Worm (Caenorhabditis elegans) whole organism, young adult: Measurements from ENCODE around the gene ndab-2.
A peak's percentile ranks its signal among the peaks of the same experiment; 100 is the strongest.

Source experiments
- B0336.3 ChIP-seq: fragments of 200-800 bp; sonication (Bioruptor generic); IDR thresholded peaks from 2 replicates; pipeline ENCODE4 v1.3.6; 2022; ENCODE audit warnings: missing genetic modification characterization, missing compliant biosample characterization
- F23B12.7 ChIP-seq: sonication (generic microtip); optimal IDR thresholded peaks from 2 replicates; lab custom pipeline; 2017; ENCODE audit warnings: missing genetic modification characterization, mild to moderate bottlenecking, missing compliant biosample characterization, antibody characterized with exemption, moderate library complexity; ENCODE audit not compliant: insufficient read depth
- F37B4.10 ChIP-seq: fragments of 200-800 bp; sonication (Bioruptor generic); IDR thresholded peaks from 2 replicates; pipeline ENCODE4 v1.3.6; 2022; ENCODE audit warnings: missing genetic modification characterization, missing compliant biosample characterization
- F57A8.1 ChIP-seq: fragments of 200-800 bp; sonication (Bioruptor generic); optimal IDR thresholded peaks from 2 replicates; lab custom pipeline; 2018; ENCODE audit warnings: mild to moderate bottlenecking, missing genetic modification characterization, moderate library complexity, missing compliant biosample characterization
- T07F8.4 ChIP-seq: sonication (generic microtip); optimal IDR thresholded peaks from 2 replicates; lab custom pipeline; 2016; ENCODE audit warnings: mild to moderate bottlenecking, missing genetic modification characterization, moderate library complexity, missing compliant biosample characterization
- Y67H2A.10 ChIP-seq: fragments of 200-800 bp; sonication (Bioruptor generic); conservative IDR thresholded peaks from 2 replicates; pipeline ENCODE4 v1.3.6; 2022; ENCODE audit warnings: missing genetic modification reagents, missing genetic modification characterization, missing compliant biosample characterization
- aptf-2 ChIP-seq: fragments of 200-800 bp; sonication (Bioruptor generic); conservative IDR thresholded peaks from 2 replicates; pipeline ENCODE4 v1.3.6; 2022; ENCODE audit warnings: missing genetic modification reagents, missing genetic modification characterization, missing compliant biosample characterization
- attf-5 ChIP-seq: fragments of 200-800 bp; sonication (Bioruptor generic); optimal IDR thresholded peaks from 2 replicates; lab custom pipeline; 2018; ENCODE audit warnings: mild to moderate bottlenecking, missing genetic modification characterization, missing compliant biosample characterization
- cebp-1 ChIP-seq, 2 experiments: fragments of 200-800 bp in 1 of 2; sonication (Bioruptor generic) in 1 of 2; sonication (generic microtip) in 1 of 2; IDR thresholded peaks in 1 of 2; optimal IDR thresholded peaks in 1 of 2; 2 replicates each; pipeline versions ENCODE4 v1.3.6 to Lab custom; 2017 to 2022; ENCODE audit warnings: missing compliant biosample characterization in 2 of 2, missing genetic modification characterization in 2 of 2, mild to moderate bottlenecking in 1 of 2, missing genetic modification reagents in 1 of 2, moderate library complexity in 1 of 2
- ceh-79 ChIP-seq: sonication (generic microtip); optimal IDR thresholded peaks from 2 replicates; lab custom pipeline; 2017; ENCODE audit warnings: mild to moderate bottlenecking, missing genetic modification characterization, missing compliant biosample characterization
- ceh-91 ChIP-seq: fragments of 200-800 bp; sonication (Bioruptor generic); IDR thresholded peaks from 2 replicates; pipeline ENCODE4 v1.3.6; 2022; ENCODE audit warnings: missing genetic modification reagents, missing genetic modification characterization, missing compliant biosample characterization
- chd-7 ChIP-seq: sonication (generic microtip); optimal IDR thresholded peaks from 2 replicates; lab custom pipeline; 2016; ENCODE audit warnings: mild to moderate bottlenecking, missing genetic modification characterization, moderate library complexity, missing compliant biosample characterization
- dpff-1 ChIP-seq: sonication (generic microtip); optimal IDR thresholded peaks from 2 replicates; lab custom pipeline; 2017; ENCODE audit warnings: mild to moderate bottlenecking, missing genetic modification characterization, missing compliant biosample characterization
- dpl-1 ChIP-seq: fragments of 150-350 bp; optimal IDR thresholded peaks from 2 replicates; lab custom pipeline; 2014; ENCODE audit warnings: missing biosample characterization, missing genetic modification reagents, missing genetic modification characterization
- efl-1 ChIP-seq: fragments of 150-350 bp; optimal IDR thresholded peaks from 2 replicates; lab custom pipeline; 2014; ENCODE audit warnings: missing biosample characterization, missing genetic modification reagents, missing genetic modification characterization
- egrh-3 ChIP-seq: fragments of 200-800 bp; sonication (Bioruptor generic); IDR thresholded peaks from 2 replicates; pipeline ENCODE4 v1.3.6; 2022; ENCODE audit warnings: missing genetic modification reagents, missing genetic modification characterization, missing compliant biosample characterization
- ekl-4 ChIP-seq: fragments of 200-800 bp; sonication (Bioruptor generic); IDR thresholded peaks from 2 replicates; pipeline ENCODE4 v1.3.6; 2022; ENCODE audit warnings: missing genetic modification reagents, missing genetic modification characterization, missing compliant biosample characterization
- gei-17 ChIP-seq: fragments of 200-800 bp; sonication (Bioruptor generic); optimal IDR thresholded peaks from 2 replicates; lab custom pipeline; 2018; ENCODE audit warnings: mild to moderate bottlenecking, missing genetic modification characterization, missing compliant biosample characterization
- him-1 ChIP-seq: sonication (generic microtip); optimal IDR thresholded peaks from 2 replicates; lab custom pipeline; 2016; ENCODE audit warnings: missing genotype, missing genetic modification reagents, missing genetic modification characterization, missing compliant biosample characterization
- hlh-12 ChIP-seq: sonication (generic microtip); optimal IDR thresholded peaks from 2 replicates; lab custom pipeline; 2016; ENCODE audit warnings: missing genetic modification characterization, missing compliant biosample characterization
- hmg-1.2 ChIP-seq: fragments of 200-800 bp; sonication (Bioruptor generic); IDR thresholded peaks from 2 replicates; pipeline ENCODE4 v1.3.6; 2022; ENCODE audit warnings: missing genetic modification reagents, missing genetic modification characterization, missing compliant biosample characterization
- lin-40 ChIP-seq: sonication (generic microtip); optimal IDR thresholded peaks from 2 replicates; lab custom pipeline; 2016; ENCODE audit warnings: missing genetic modification characterization, mild to moderate bottlenecking, missing compliant biosample characterization, missing genotype, missing genetic modification reagents
- lin-54 ChIP-seq: fragments of 200-800 bp; sonication (Bioruptor generic); optimal IDR thresholded peaks from 2 replicates; lab custom pipeline; 2018; ENCODE audit warnings: mild to moderate bottlenecking, missing genetic modification characterization, missing compliant biosample characterization
- lsl-1 ChIP-seq: fragments of 200-800 bp; sonication (Bioruptor generic); optimal IDR thresholded peaks from 2 replicates; lab custom pipeline; 2018; ENCODE audit warnings: mild to moderate bottlenecking, missing genetic modification characterization, moderate library complexity, missing compliant biosample characterization
- lsy-27 ChIP-seq: sonication (generic microtip); optimal IDR thresholded peaks from 2 replicates; lab custom pipeline; 2017; ENCODE audit warnings: missing genetic modification characterization, mild to moderate bottlenecking, missing compliant biosample characterization, antibody characterized with exemption, missing genotype, borderline replicate concordance; ENCODE audit not compliant: insufficient read depth
- madf-10 ChIP-seq: sonication (generic microtip); optimal IDR thresholded peaks from 2 replicates; lab custom pipeline; 2016; ENCODE audit warnings: mild to moderate bottlenecking, missing genetic modification characterization, missing compliant biosample characterization
- madf-3 ChIP-seq: fragments of 200-800 bp; sonication (Bioruptor generic); IDR thresholded peaks from 2 replicates; pipeline ENCODE4 v1.3.6; 2022; ENCODE audit warnings: missing genetic modification reagents, missing genetic modification characterization, missing compliant biosample characterization
- madf-8 ChIP-seq: fragments of 200-800 bp; sonication (Bioruptor generic); conservative IDR thresholded peaks from 2 replicates; pipeline ENCODE4 v1.3.6; 2022; ENCODE audit warnings: missing genetic modification reagents, missing genetic modification characterization, missing compliant biosample characterization
- mcd-1 ChIP-seq: fragments of 200-800 bp; sonication (Bioruptor generic); IDR thresholded peaks from 2 replicates; pipeline ENCODE4 v1.3.6; 2022; ENCODE audit warnings: missing genetic modification reagents, missing genetic modification characterization, missing compliant biosample characterization
- nfya-1 ChIP-seq: sonication (generic microtip); optimal IDR thresholded peaks from 2 replicates; lab custom pipeline; 2017; ENCODE audit warnings: antibody characterized with exemption, missing compliant biosample characterization, missing genetic modification characterization, borderline replicate concordance; ENCODE audit not compliant: insufficient read depth
- nfya-2 ChIP-seq: fragments of 200-800 bp; sonication (Bioruptor generic); IDR thresholded peaks from 2 replicates; pipeline ENCODE4 v1.3.6; 2022; ENCODE audit warnings: missing genetic modification reagents, missing genetic modification characterization, missing compliant biosample characterization
- nfyb-1 ChIP-seq: fragments of 200-800 bp; sonication (Bioruptor generic); IDR thresholded peaks from 2 replicates; pipeline ENCODE4 v1.3.6; 2022; ENCODE audit warnings: missing genetic modification reagents, missing genetic modification characterization, missing compliant biosample characterization
- nhr-27 ChIP-seq: fragments of 200-800 bp; sonication (Bioruptor generic); optimal IDR thresholded peaks from 2 replicates; lab custom pipeline; 2018; ENCODE audit warnings: mild to moderate bottlenecking, missing genetic modification characterization, moderate library complexity, missing compliant biosample characterization
- nhr-80 ChIP-seq: sonication (generic microtip); optimal IDR thresholded peaks from 2 replicates; lab custom pipeline; 2016; ENCODE audit warnings: missing genetic modification characterization, missing compliant biosample characterization
- pha-4 ChIP-seq: fragments of 150-350 bp; sonication (generic microtip); optimal IDR thresholded peaks from 2 replicates; lab custom pipeline; 2014; ENCODE audit warnings: missing biosample characterization, missing genetic modification reagents, missing genetic modification characterization
- repo-1 ChIP-seq: sonication (generic microtip); optimal IDR thresholded peaks from 2 replicates; lab custom pipeline; 2017; ENCODE audit warnings: mild to moderate bottlenecking, missing genetic modification characterization, missing compliant biosample characterization
- sea-2 ChIP-seq: fragments of 200-800 bp; sonication (Bioruptor generic); IDR thresholded peaks from 2 replicates; pipeline ENCODE4 v1.3.6; 2022; ENCODE audit warnings: missing genetic modification characterization, missing compliant biosample characterization
- snpc-1.1 ChIP-seq: sonication (generic microtip); optimal IDR thresholded peaks from 2 replicates; lab custom pipeline; 2017; ENCODE audit warnings: missing genetic modification characterization, mild to moderate bottlenecking, missing compliant biosample characterization, antibody characterized with exemption, moderate library complexity, missing genotype, missing genetic modification reagents; ENCODE audit not compliant: insufficient read depth
- snpc-1.3 ChIP-seq: sonication (generic microtip); optimal IDR thresholded peaks from 2 replicates; lab custom pipeline; 2017; ENCODE audit warnings: missing genetic modification characterization, mild to moderate bottlenecking, missing compliant biosample characterization, antibody characterized with exemption, moderate library complexity, missing genotype, missing genetic modification reagents; ENCODE audit not compliant: insufficient read depth
- somi-1 ChIP-seq: fragments of 200-800 bp; sonication (Bioruptor generic); optimal IDR thresholded peaks from 2 replicates; lab custom pipeline; 2018; ENCODE audit warnings: mild to moderate bottlenecking, missing genetic modification characterization, missing compliant biosample characterization
- sptf-2 ChIP-seq: fragments of 200-800 bp; sonication (Bioruptor generic); optimal IDR thresholded peaks from 2 replicates; lab custom pipeline; 2018; ENCODE audit warnings: mild to moderate bottlenecking, missing genetic modification characterization, missing compliant biosample characterization
- tbp1 ChIP-seq: fragments of 200-800 bp; sonication (Bioruptor generic); optimal IDR thresholded peaks from 2 replicates; lab custom pipeline; 2018; ENCODE audit warnings: mild to moderate bottlenecking, missing genetic modification characterization, missing compliant biosample characterization
- tbx-9 ChIP-seq: sonication (generic microtip); optimal IDR thresholded peaks from 2 replicates; lab custom pipeline; 2016; ENCODE audit warnings: borderline replicate concordance, missing genetic modification characterization, inconsistent platforms, missing compliant biosample characterization
- xnd-1 ChIP-seq: sonication (generic microtip); optimal IDR thresholded peaks from 2 replicates; lab custom pipeline; 2016; ENCODE audit warnings: missing genotype, missing genetic modification reagents, missing genetic modification characterization, missing compliant biosample characterization
- ztf-18 ChIP-seq: sonication (generic microtip); optimal IDR thresholded peaks from 2 replicates; lab custom pipeline; 2016; ENCODE audit warnings: missing genotype, mild to moderate bottlenecking, missing genetic modification characterization, missing compliant biosample characterization

Gene ndab-2

ce11 chrIII:7181822-7182221 is 1.3 kb downstream of the ndab-2 start, which contains the start of gene epg-4 (continued):
- TF ChIP-seq ztf-18 (tag; lab: Kevin White, UChicago) = peak; percentile 25
- TF ChIP-seq xnd-1 (tag; lab: Kevin White, UChicago) = no peak
- TF ChIP-seq nfya-2 (GFP tag; lab: Robert Waterston, UW) = no peak
- TF ChIP-seq snpc-1.3 (tag; lab: Kevin White, UChicago) = no peak
- TF ChIP-seq nfyb-1 (GFP tag; lab: Robert Waterston, UW) = peak; percentile 62; the same call in 1 of the 2 replicates
- TF ChIP-seq hlh-12 (tag; lab: Kevin White, UChicago) = no peak
- TF ChIP-seq chd-7 (tag; lab: Kevin White, UChicago) = no peak
- TF ChIP-seq nfya-1 (tag; lab: Kevin White, UChicago) = no peak
- no peak for TF ChIP-seq ceh-91
- no peak for TF ChIP-seq F57A8.1
- TF ChIP-seq ekl-4 (GFP tag; lab: Robert Waterston, UW) = 0 out of 2 replicates have a peak, but pooled peaks have one; percentile 33
- TF ChIP-seq madf-10 = no peak
- TF ChIP-seq, all 124 proteins: peak for 45

- TF ChIP-seq ceh-91 (no peak), efl-1 (peak; percentile 12), cebp-1 (GFP tag; IDR thresholded peaks at IDR 0.05; lab: Robert Waterston, UW) (no peak), cebp-1 (tag; optimal IDR thresholded peaks at IDR 0.05; lab: Kevin White, UChicago) (peak; percentile 58), lsy-27 (tag; lab: Kevin White, UChicago) (no peak), aptf-2 (GFP tag; lab: Robert Waterston, UW) (no peak), xnd-1 (tag; lab: Kevin White, UChicago) (no peak), Y67H2A.10 (GFP tag; lab: Robert Waterston, UW) (no peak), sea-2 (GFP tag; lab: Robert Waterston, UW) (no peak), sptf-2 (GFP tag; lab: Kevin White, UChicago) (no peak), egrh-3 (no peak), hmg-1.2 (peak; percentile 81), somi-1 (no peak), ceh-79 (tag; lab: Kevin White, UChicago) (no peak), snpc-1.1 (no peak), gei-17 (GFP tag; lab: Kevin White, UChicago) (no peak), madf-8 (no peak), attf-5 (GFP tag; lab: Kevin White, UChicago) (peak; percentile 12), lsl-1 (GFP tag; lab: Kevin White, UChicago) (peak; percentile 7), tbx-9 (tag; lab: Kevin White, UChicago) (no peak), repo-1 (peak; percentile 18), dpff-1 (tag; lab: Kevin White, UChicago) (no peak), B0336.3 (0 out of 2 replicates have a peak, but pooled peaks have one; percentile 22), dpl-1 (GFP tag; lab: Kevin White, UChicago) (no peak), nhr-80 (tag; lab: Kevin White, UChicago) (peak; percentile 7), lin-40 (tag; lab: Kevin White, UChicago) (no peak), F37B4.10 (GFP tag; lab: Robert Waterston, UW) (no peak), mcd-1 (peak; percentile 68), nhr-27 (tag; lab: Kevin White, UChicago) (peak; percentile 9), T07F8.4 (tag; lab: Kevin White, UChicago) (no peak), lin-54 (GFP tag; lab: Kevin White, UChicago) (peak; percentile 16), ztf-18 (tag; lab: Kevin White, UChicago) (peak; percentile 2), him-1 (no peak), tbp1 (peak; percentile 11), madf-3 (0 out of 2 replicates have a peak, but pooled peaks have one; percentile 47), F23B12.7 (tag; lab: Kevin White, UChicago) (peak; percentile 35), pha-4 (no peak)
Measured at ce11 chrIII:7184022-7184421, 3.5 kb downstream of the ndab-2 start, which contains the start of gene yju-2. TSS of gene yju-2 (plus strand) at chrIII:7184336.
